Fruit fly (Drosophila melanogaster) whole organism, prepupa: ENCODE data around the gene Top3alpha.

Experiments
- CG10631 ChIP-seq: fragments of 200-800 bp; sonication (Bioruptor generic); optimal IDR thresholded peaks from 2 replicates; lab custom pipeline; 2016; ENCODE audit warnings: missing biosample characterization, missing genetic modification characterization
- CG11294 ChIP-seq: fragments of 200-800 bp; sonication (Bioruptor generic); IDR thresholded peaks from 2 replicates; pipeline ENCODE4 v1.3.6; 2022; ENCODE audit warnings: missing biosample characterization, missing genetic modification characterization
- CG11902 ChIP-seq: fragments of 200-800 bp; sonication (Bioruptor generic); optimal IDR thresholded peaks from 3 replicates; lab custom pipeline; 2016; ENCODE audit warnings: missing biosample characterization, missing genetic modification characterization
- CG15336 ChIP-seq: fragments of 200-800 bp; sonication (Bioruptor generic); IDR thresholded peaks from 2 replicates; pipeline ENCODE4 v1.3.6; 2022; ENCODE audit warnings: missing biosample characterization, missing genetic modification characterization
- CG3032 ChIP-seq: fragments of 200-800 bp; optimal IDR thresholded peaks from 2 replicates; lab custom pipeline; 2019; ENCODE audit warnings: missing biosample characterization, mild to moderate bottlenecking, missing genetic modification characterization, moderate library complexity
- CG31627 ChIP-seq: fragments of 200-800 bp; sonication (Bioruptor generic); optimal IDR thresholded peaks from 3 replicates; lab custom pipeline; 2016; ENCODE audit warnings: missing biosample characterization, missing genetic modification characterization
- CG32006 ChIP-seq: fragments of 200-800 bp; sonication (Bioruptor generic); optimal IDR thresholded peaks from 3 replicates; lab custom pipeline; 2017; ENCODE audit warnings: missing biosample characterization, mild to moderate bottlenecking, missing genetic modification characterization
- CG34406 ChIP-seq: fragments of 200-800 bp; sonication (Bioruptor generic); optimal IDR thresholded peaks from 3 replicates; lab custom pipeline; 2016; ENCODE audit warnings: missing biosample characterization, missing genetic modification characterization
- CG3919 ChIP-seq: fragments of 200-800 bp; sonication (Bioruptor generic); optimal IDR thresholded peaks from 3 replicates; lab custom pipeline; 2016; ENCODE audit warnings: missing biosample characterization, missing genetic modification characterization
- CG4318 ChIP-seq: fragments of 200-800 bp; sonication (Bioruptor generic); optimal IDR thresholded peaks from 3 replicates; lab custom pipeline; 2017; ENCODE audit warnings: missing biosample characterization, mild to moderate bottlenecking, missing genetic modification characterization
- CG6163 ChIP-seq: fragments of 200-800 bp; sonication (Bioruptor generic); IDR thresholded peaks from 3 replicates; pipeline ENCODE4 v1.3.6; 2022; ENCODE audit warnings: missing biosample characterization, missing genetic modification characterization
- CG6276 ChIP-seq: fragments of 200-800 bp; sonication (Bioruptor generic); optimal IDR thresholded peaks from 2 replicates; lab custom pipeline; 2017; ENCODE audit warnings: missing biosample characterization, mild to moderate bottlenecking, missing genetic modification characterization
- CG6792 ChIP-seq: fragments of 200-800 bp; sonication (Bioruptor generic); optimal IDR thresholded peaks from 3 replicates; lab custom pipeline; 2016; ENCODE audit warnings: missing biosample characterization, missing genetic modification characterization
- CG6808 ChIP-seq: fragments of 200-800 bp; sonication (Bioruptor generic); optimal IDR thresholded peaks from 3 replicates; lab custom pipeline; 2017; ENCODE audit warnings: missing biosample characterization, missing genetic modification characterization, mild to moderate bottlenecking, moderate library complexity, missing genetic modification reagents
- CG6854 ChIP-seq: fragments of 200-800 bp; sonication (Bioruptor generic); optimal IDR thresholded peaks from 2 replicates; lab custom pipeline; 2017; ENCODE audit warnings: missing biosample characterization, mild to moderate bottlenecking, missing genetic modification characterization
- CG7368 ChIP-seq: fragments of 200-800 bp; sonication (Bioruptor generic); optimal IDR thresholded peaks from 3 replicates; lab custom pipeline; 2016; ENCODE audit warnings: missing biosample characterization, missing genetic modification characterization
- CG8119 ChIP-seq: fragments of 200-800 bp; sonication (Bioruptor generic); IDR thresholded peaks from 3 replicates; pipeline ENCODE4 v1.3.6; 2022; ENCODE audit warnings: missing biosample characterization, missing genetic modification characterization
- CG9139 ChIP-seq: fragments of 200-800 bp; sonication (Bioruptor generic); optimal IDR thresholded peaks from 3 replicates; lab custom pipeline; 2017; ENCODE audit warnings: missing biosample characterization, mild to moderate bottlenecking, missing genetic modification characterization
- Eip75B ChIP-seq: fragments of 200-800 bp; sonication (Bioruptor generic); optimal IDR thresholded peaks from 3 replicates; lab custom pipeline; 2016; ENCODE audit warnings: missing biosample characterization, missing genetic modification characterization
- Eip78C ChIP-seq: fragments of 200-800 bp; sonication (Bioruptor generic); peaks from one replicate; lab custom pipeline; 2016; ENCODE audit warnings: missing biosample characterization, missing genetic modification characterization
- Gug ChIP-seq: fragments of 200-800 bp; sonication (Bioruptor generic); IDR thresholded peaks from 2 replicates; pipeline ENCODE4 v1.3.6; 2022; ENCODE audit warnings: missing biosample characterization, missing genetic modification characterization
- Hr39 ChIP-seq: fragments of 200-800 bp; sonication (Bioruptor generic); optimal IDR thresholded peaks from 2 replicates; lab custom pipeline; 2016; ENCODE audit warnings: missing biosample characterization, missing genetic modification characterization
- Hr4 ChIP-seq: fragments of 200-800 bp; sonication (Bioruptor generic); optimal IDR thresholded peaks from 3 replicates; lab custom pipeline; 2016; ENCODE audit warnings: missing biosample characterization, missing genetic modification characterization
- Lpt ChIP-seq: fragments of 200-800 bp; sonication (Bioruptor generic); optimal IDR thresholded peaks from 3 replicates; lab custom pipeline; 2016; ENCODE audit warnings: missing biosample characterization, missing genetic modification characterization
- Met ChIP-seq: fragments of 200-800 bp; sonication (Bioruptor generic); optimal IDR thresholded peaks from 3 replicates; lab custom pipeline; 2016; ENCODE audit warnings: missing biosample characterization, missing genetic modification characterization
- OdsH ChIP-seq: fragments of 200-800 bp; sonication (Bioruptor generic); optimal IDR thresholded peaks from 3 replicates; lab custom pipeline; 2016; ENCODE audit warnings: missing biosample characterization, missing genetic modification characterization
- Smox ChIP-seq: fragments of 200-800 bp; sonication (Bioruptor generic); optimal IDR thresholded peaks from 3 replicates; lab custom pipeline; 2016; ENCODE audit warnings: missing biosample characterization, missing genetic modification characterization
- Sox102F ChIP-seq: fragments of 200-800 bp; sonication (Bioruptor generic); optimal IDR thresholded peaks from 2 replicates; lab custom pipeline; 2016; ENCODE audit warnings: missing biosample characterization, mild to moderate bottlenecking, missing genetic modification characterization
- Sox14 ChIP-seq: fragments of 200-800 bp; sonication (Bioruptor generic); optimal IDR thresholded peaks from 3 replicates; lab custom pipeline; 2016; ENCODE audit warnings: missing biosample characterization, missing genetic modification characterization
- Sox15 ChIP-seq: fragments of 200-800 bp; sonication (Bioruptor generic); optimal IDR thresholded peaks from 3 replicates; lab custom pipeline; 2016; ENCODE audit warnings: missing biosample characterization, missing genetic modification characterization
- achi ChIP-seq: fragments of 200-800 bp; sonication (Bioruptor generic); optimal IDR thresholded peaks from 3 replicates; lab custom pipeline; 2016; ENCODE audit warnings: missing biosample characterization, missing genetic modification characterization
- acj6 ChIP-seq: fragments of 200-800 bp; sonication (Bioruptor generic); optimal IDR thresholded peaks from 3 replicates; lab custom pipeline; 2016; ENCODE audit warnings: missing biosample characterization, missing genetic modification characterization
- cyc ChIP-seq: fragments of 200-800 bp; sonication (Bioruptor generic); optimal IDR thresholded peaks from 3 replicates; lab custom pipeline; 2016; ENCODE audit warnings: missing biosample characterization, missing genetic modification characterization
- dac ChIP-seq: fragments of 200-800 bp; sonication (Bioruptor generic); optimal IDR thresholded peaks from 2 replicates; lab custom pipeline; 2017; ENCODE audit warnings: missing biosample characterization, mild to moderate bottlenecking, missing genetic modification characterization
- eg ChIP-seq: fragments of 200-800 bp; sonication (Bioruptor generic); IDR thresholded peaks from 3 replicates; pipeline ENCODE4 v1.3.6; 2022; ENCODE audit warnings: missing biosample characterization, missing genetic modification characterization
- esn ChIP-seq: fragments of 200-800 bp; sonication (Bioruptor generic); optimal IDR thresholded peaks from 2 replicates; lab custom pipeline; 2016; ENCODE audit warnings: missing biosample characterization, mild to moderate bottlenecking, missing genetic modification characterization, moderate library complexity
- fd85E ChIP-seq: fragments of 200-800 bp; sonication (Bioruptor generic); optimal IDR thresholded peaks from 3 replicates; lab custom pipeline; 2016; ENCODE audit warnings: missing biosample characterization, missing genetic modification characterization
- lz ChIP-seq: fragments of 200-800 bp; sonication (Bioruptor generic); optimal IDR thresholded peaks from 3 replicates; lab custom pipeline; 2016; ENCODE audit warnings: missing biosample characterization, missing genetic modification characterization
- net ChIP-seq: fragments of 200-800 bp; sonication (Bioruptor generic); optimal IDR thresholded peaks from 3 replicates; lab custom pipeline; 2016; ENCODE audit warnings: missing biosample characterization, missing genetic modification characterization
- pdm3 ChIP-seq: fragments of 200-800 bp; sonication (Bioruptor generic); optimal IDR thresholded peaks from 3 replicates; lab custom pipeline; 2016; ENCODE audit warnings: missing biosample characterization, missing genetic modification characterization
- salr ChIP-seq, 2 experiments: fragments of 200-800 bp; sonication (Bioruptor generic); optimal IDR thresholded peaks; 3 replicates each; lab custom pipeline; 2016 to 2018; ENCODE audit warnings: missing biosample characterization in 2 of 2, missing genetic modification characterization in 2 of 2, mild to moderate bottlenecking in 1 of 2
- spab ChIP-seq: fragments of 200-800 bp; sonication (Bioruptor generic); optimal IDR thresholded peaks from 2 replicates; lab custom pipeline; 2017; ENCODE audit warnings: missing biosample characterization, mild to moderate bottlenecking, missing genetic modification characterization, missing genetic modification reagents
- ss ChIP-seq, 2 experiments: fragments of 200-800 bp; sonication (Bioruptor generic); optimal IDR thresholded peaks; 2 replicates in 1 of 2; 3 replicates in 1 of 2; lab custom pipeline; 2017 to 2018; ENCODE audit warnings: mild to moderate bottlenecking in 2 of 2, missing biosample characterization in 2 of 2, missing genetic modification characterization in 2 of 2, moderate library complexity in 1 of 2
- svp ChIP-seq: fragments of 200-800 bp; sonication (Bioruptor generic); peaks from one replicate; lab custom pipeline; 2016; ENCODE audit warnings: missing biosample characterization, missing genetic modification characterization
- topi ChIP-seq: fragments of 200-800 bp; sonication (Bioruptor generic); optimal IDR thresholded peaks from 3 replicates; lab custom pipeline; 2016; ENCODE audit warnings: missing biosample characterization, missing genetic modification characterization

Top3alpha gene

DNA sequence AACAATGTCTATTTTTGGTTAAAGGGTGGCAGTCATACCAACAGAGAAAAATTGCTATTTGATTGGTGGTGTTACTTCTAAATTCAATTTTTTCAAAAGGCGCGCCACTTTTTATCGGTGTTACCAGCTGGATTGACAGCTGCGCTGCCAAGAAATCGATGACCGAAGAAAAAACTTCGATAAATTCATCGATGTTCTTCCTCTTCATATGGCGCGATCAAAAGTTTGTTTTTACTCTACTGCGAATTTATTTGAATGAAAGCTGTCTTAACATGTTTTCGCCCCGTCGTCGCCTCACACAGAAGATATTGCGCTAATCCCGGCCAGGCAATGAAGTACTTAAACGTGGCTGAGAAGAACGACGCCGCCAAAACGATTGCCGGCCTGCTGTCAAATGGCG lies at the start of gene Top3alpha:
TSS of gene Top3alpha (plus strand) at position 186 of the 400 bp plus-strand sequence.
- TF ChIP-seq salr (GFP tag; optimal IDR thresholded peaks at IDR 0.05; lab: Kevin White, UChicago) (no peak), CG3032 (tag; lab: Kevin White, UChicago) (no peak), Gug (no peak), Lpt (GFP tag; lab: Kevin White, UChicago) (no peak), Sox102F (no peak)

- TF ChIP-seq Gug: no peak
- peak; percentile 9 for TF ChIP-seq Lpt (GFP tag; lab: Kevin White, UChicago)
- TF ChIP-seq CG6808 (GFP tag; lab: Kevin White, UChicago): peak; percentile 38
- peak; percentile 30 for TF ChIP-seq Smox (GFP tag; lab: Kevin White, UChicago)
- TF ChIP-seq CG11902 (GFP tag; lab: Kevin White, UChicago): no peak
- peak; percentile 27 for TF ChIP-seq net (GFP tag; lab: Kevin White, UChicago)
- TF ChIP-seq CG10631 (GFP tag; lab: Kevin White, UChicago): peak; percentile 37
- peak; percentile 58 for TF ChIP-seq CG32006 (GFP tag; lab: Kevin White, UChicago)
- peak; percentile 54 for TF ChIP-seq svp (GFP tag; lab: Kevin White, UChicago)
- no peak for TF ChIP-seq Met (GFP tag; lab: Kevin White, UChicago)
- no peak for TF ChIP-seq CG4318 (GFP tag; lab: Kevin White, UChicago)
- no peak for TF ChIP-seq CG9139
- TF ChIP-seq CG11294: peak; percentile 18; the same call in 1 of the 2 replicates
- TF ChIP-seq CG31627: peak; percentile 37
- TF ChIP-seq CG3919 (GFP tag; lab: Kevin White, UChicago): peak; percentile 35
- peak; percentile 13 for TF ChIP-seq cyc
- TF ChIP-seq CG8119 (GFP tag; lab: Robert Waterston, UW): peak; percentile 72
- peak; percentile 22 for TF ChIP-seq acj6
- TF ChIP-seq Sox14 (GFP tag; lab: Kevin White, UChicago): peak; percentile 40
- TF ChIP-seq Sox15 (GFP tag; lab: Kevin White, UChicago): no peak
- TF ChIP-seq achi (GFP tag; lab: Kevin White, UChicago): peak; percentile 49
- TF ChIP-seq CG6276 (GFP tag; lab: Kevin White, UChicago): peak; percentile 39
- peak; percentile 13 for TF ChIP-seq topi (GFP tag; lab: Kevin White, UChicago)
- peak; percentile 17 for TF ChIP-seq Hr39
- peak; percentile 43 for TF ChIP-seq OdsH (GFP tag; lab: Kevin White, UChicago)
- TF ChIP-seq dac (GFP tag; lab: Kevin White, UChicago): peak; percentile 29
- peak; percentile 45 for TF ChIP-seq Eip75B (GFP tag; lab: Kevin White, UChicago)
- no peak for TF ChIP-seq fd85E (GFP tag; lab: Kevin White, UChicago)
- TF ChIP-seq CG6163 (GFP tag; lab: Robert Waterston, UW): 0 out of 3 replicates have a peak, but pooled peaks have one; percentile 61
- peak; percentile 39 for TF ChIP-seq lz (GFP tag; lab: Kevin White, UChicago)
- TF ChIP-seq eg (GFP tag; lab: Robert Waterston, UW): peak; percentile 62; the same call in 2 of the 3 replicates
- no peak for TF ChIP-seq CG3032 (tag; lab: Kevin White, UChicago)
- TF ChIP-seq Hr4 (GFP tag; lab: Kevin White, UChicago): peak; percentile 69
- peak; percentile 10 for TF ChIP-seq CG34406 (GFP tag; lab: Kevin White, UChicago)
- no peak for TF ChIP-seq spab (GFP tag; lab: Kevin White, UChicago)
- peak; percentile 59 for TF ChIP-seq CG15336 (GFP tag; lab: Robert Waterston, UW)
- peak in 1 of 2 experiments; percentile 24 for TF ChIP-seq ss (GFP tag; optimal IDR thresholded peaks at IDR 0.05; lab: Kevin White, UChicago)
- TF ChIP-seq pdm3 (GFP tag; lab: Kevin White, UChicago): peak; percentile 41
- TF ChIP-seq CG6792 (GFP tag; lab: Kevin White, UChicago): peak; percentile 28
- no peak for TF ChIP-seq CG6854 (GFP tag; lab: Kevin White, UChicago)
- TF ChIP-seq Eip78C (GFP tag; lab: Kevin White, UChicago): peak; percentile 80
- TF ChIP-seq salr (GFP tag; optimal IDR thresholded peaks at IDR 0.05; lab: Kevin White, UChicago): peak in 1 of 2 experiments; percentile 3
- TF ChIP-seq esn: peak; percentile 22
- TF ChIP-seq CG7368 (GFP tag; lab: Kevin White, UChicago): no peak
Measured at dm6 chr2L:19452535-19453317, 45.2 kb upstream of the Top3alpha start.
